Worm (Caenorhabditis elegans): ENCODE results near the gene C06A6.4.

The C06A6.4 gene

ce11 chrIV:7790801-7791588 lies 38.1 kb downstream of the C06A6.4 start, which contains the start of gene rsp-6 (continued):
- TF ChIP-seq tlf-1 (GFP tag; optimal IDR thresholded peaks at IDR 0.05) (peak; percentile 88), hlh-26 (GFP tag; conservative IDR thresholded peaks at IDR 0.05) (no peak), ztf-28 (GFP tag; IDR thresholded peaks at IDR 0.05) (0 out of 2 replicates have a peak, but pooled peaks have one; percentile 8), xnd-1 (tag; optimal IDR thresholded peaks at IDR 0.05) (peak; percentile 78), C17E4.6 (GFP tag; IDR thresholded peaks at IDR 0.05) (peak; percentile 43; the same call in 1 of the 2 replicates), let-607 (tag; optimal IDR thresholded peaks at IDR 0.05) (peak in 1 of 2 experiments; percentile 60), Y95B8A.8 (GFP tag; IDR thresholded peaks at IDR 0.05) (no peak)

- TF ChIP-seq madf-10 (tag; optimal IDR thresholded peaks at IDR 0.05), result no peak
- no peak for TF ChIP-seq pbrm-1 (GFP tag; IDR thresholded peaks at IDR 0.05)
- TF ChIP-seq snpc-1.3 (tag; optimal IDR thresholded peaks at IDR 0.05; ENCODE audit: insufficient read depth), result no peak
- 0 out of 2 replicates have a peak, but pooled peaks have one; percentile 12 for TF ChIP-seq madf-8 (GFP tag; conservative IDR thresholded peaks at IDR 0.05)
- TF ChIP-seq zfh-2 (GFP tag; conservative IDR thresholded peaks at IDR 0.05), result peak; percentile 36; the same call in 1 of the 2 replicates
- TF ChIP-seq rpc-1 (optimal IDR thresholded peaks at IDR 0.05), result no peak
- no peak for TF ChIP-seq rpc-1 (tag; optimal IDR thresholded peaks at IDR 0.05)
- TF ChIP-seq Y67H2A.10 (GFP tag; conservative IDR thresholded peaks at IDR 0.05), result no peak
- no peak for TF ChIP-seq sptf-2 (GFP tag; optimal IDR thresholded peaks at IDR 0.05)
- peak; percentile 7; the same call in 1 of the 2 replicates for TF ChIP-seq mcd-1 (GFP tag; IDR thresholded peaks at IDR 0.05)
- TF ChIP-seq madf-3 (GFP tag; IDR thresholded peaks at IDR 0.05), result peak; percentile 57; the same call in 1 of the 2 replicates
- no peak for TF ChIP-seq K12H6.12 (tag; optimal IDR thresholded peaks at IDR 0.05)
- TF ChIP-seq lin-35 (GFP tag; optimal IDR thresholded peaks at IDR 0.05), result no peak
- TF ChIP-seq B0035.1 (tag; optimal IDR thresholded peaks at IDR 0.05), result no peak
- 0 out of 2 replicates have a peak, but pooled peaks have one; percentile 47 for TF ChIP-seq let-526 (GFP tag; IDR thresholded peaks at IDR 0.05)
Observed at ce11 chrIV:7790151-7790691, 38.9 kb downstream of the C06A6.4 start.

- peak; percentile 81 for TF ChIP-seq F49E8.2 (tag; optimal IDR thresholded peaks at IDR 0.05; ENCODE audit: insufficient read depth)
- TF ChIP-seq gei-17 (GFP tag; optimal IDR thresholded peaks at IDR 0.05), result peak; percentile 1
- TF ChIP-seq F39B2.1 (GFP tag; IDR thresholded peaks at IDR 0.05), result peak; percentile 61; the same call in 1 of the 2 replicates
- peak; percentile 56; the same call in 1 of the 2 replicates for TF ChIP-seq Y56A3A.18 (GFP tag; IDR thresholded peaks at IDR 0.05)
- peak; percentile 19 to 24 for TF ChIP-seq let-607 (tag; optimal IDR thresholded peaks at IDR 0.05)
- TF ChIP-seq Y79H2A.3 (GFP tag; conservative IDR thresholded peaks at IDR 0.05), result peak; percentile 81
- TF ChIP-seq hrde-1 (tag; optimal IDR thresholded peaks at IDR 0.05; ENCODE audit: borderline replicate concordance), result peak; percentile 70
- TF ChIP-seq cebp-2 (GFP tag; IDR thresholded peaks at IDR 0.05), result no peak
- peak; percentile 61 for TF ChIP-seq K11D2.4 (GFP tag; IDR thresholded peaks at IDR 0.05)
- 0 out of 2 replicates have a peak, but pooled peaks have one; percentile 66 for TF ChIP-seq ztf-25 (GFP tag; IDR thresholded peaks at IDR 0.05)
- peak; percentile 9 for TF ChIP-seq lsl-1 (GFP tag; optimal IDR thresholded peaks at IDR 0.05)
- 0 out of 2 replicates have a peak, but pooled peaks have one; percentile 40 for TF ChIP-seq madf-3 (GFP tag; IDR thresholded peaks at IDR 0.05)
- TF ChIP-seq hmg-20 (GFP tag; IDR thresholded peaks at IDR 0.05), result 0 out of 2 replicates have a peak, but pooled peaks have one; percentile 46
- TF ChIP-seq xnd-1 (tag; optimal IDR thresholded peaks at IDR 0.05), result peak; percentile 23
- peak; percentile 84 for TF ChIP-seq F52B5.7 (tag; optimal IDR thresholded peaks at IDR 0.05)
- TF ChIP-seq nfyb-1 (GFP tag; IDR thresholded peaks at IDR 0.05), result peak; percentile 69
- TF ChIP-seq ekl-4 (GFP tag; IDR thresholded peaks at IDR 0.05), result peak; percentile 83
- TF ChIP-seq lin-35 (GFP tag; optimal IDR thresholded peaks at IDR 0.05), result peak in 1 of 3 experiments; percentile 65
- no peak for TF ChIP-seq egl-18 (GFP tag; IDR thresholded peaks at IDR 0.05)
- peak; percentile 75 for TF ChIP-seq hsf-1 (GFP tag; IDR thresholded peaks at IDR 0.05)
- TF ChIP-seq hmg-1.2 (GFP tag; IDR thresholded peaks at IDR 0.05), result no peak; the same call in 1 of the 2 replicates
- no peak for TF ChIP-seq let-526 (GFP tag; IDR thresholded peaks at IDR 0.05)
- TF ChIP-seq ceh-100 (GFP tag; IDR thresholded peaks at IDR 0.05), result peak; percentile 60
- 0 out of 2 replicates have a peak, but pooled peaks have one; percentile 48 for TF ChIP-seq egl-44 (GFP tag; IDR thresholded peaks at IDR 0.05)
- peak; percentile 72 for TF ChIP-seq madf-6 (GFP tag; IDR thresholded peaks at IDR 0.05)
Observed at ce11 chrIV:7789521-7789949, 39.6 kb downstream of the C06A6.4 start, which contains the start of gene imp-3. Gene imp-3 (minus strand): TSS chrIV:7789613.
